Fruit fly (Drosophila melanogaster) whole organism, embryonic: Measurements from ENCODE around the gene Cad89D.

Source experiments
- Blimp-1 ChIP-seq: fragments of 200-800 bp; sonication (Bioruptor generic); optimal IDR thresholded peaks from 3 replicates; lab custom pipeline; 2018; ENCODE audit warnings: missing biosample characterization, missing genetic modification characterization, mild to moderate bottlenecking, moderate library complexity, missing genetic modification reagents
- Bteb2 ChIP-seq: fragments of 200-800 bp; sonication (Bioruptor generic); optimal IDR thresholded peaks from 2 replicates; lab custom pipeline; 2016; ENCODE audit warnings: missing biosample characterization, missing genetic modification characterization
- CG10267 ChIP-seq: fragments of 200-800 bp; sonication (Bioruptor generic); optimal IDR thresholded peaks from 2 replicates; lab custom pipeline; 2018; ENCODE audit warnings: missing biosample characterization, mild to moderate bottlenecking, missing genetic modification characterization, moderate library complexity
- CG10366 ChIP-seq: fragments of 200-800 bp; sonication (Bioruptor generic); IDR thresholded peaks from 2 replicates; pipeline ENCODE4 v1.3.6; 2022; ENCODE audit warnings: missing biosample characterization, missing genetic modification characterization
- CG11504 ChIP-seq: fragments of 200-800 bp; sonication (Bioruptor generic); optimal IDR thresholded peaks from 3 replicates; lab custom pipeline; 2019; ENCODE audit warnings: missing biosample characterization, mild to moderate bottlenecking, missing genetic modification characterization, moderate library complexity
- CG17385 ChIP-seq: fragments of 200-800 bp; sonication (Bioruptor generic); optimal IDR thresholded peaks from 3 replicates; lab custom pipeline; 2018; ENCODE audit warnings: missing biosample characterization, mild to moderate bottlenecking, missing genetic modification characterization
- CG2116 ChIP-seq: fragments of 200-800 bp; sonication (Bioruptor generic); optimal IDR thresholded peaks from 3 replicates; lab custom pipeline; 2018; ENCODE audit warnings: missing biosample characterization, mild to moderate bottlenecking, missing genetic modification characterization
- CG2712 ChIP-seq: fragments of 200-800 bp; optimal IDR thresholded peaks from 3 replicates; lab custom pipeline; 2019; ENCODE audit warnings: missing biosample characterization, mild to moderate bottlenecking, missing genetic modification characterization, moderate library complexity
- CG32767 ChIP-seq: fragments of 200-800 bp; sonication (Bioruptor generic); IDR thresholded peaks from 2 replicates; pipeline ENCODE4 v1.3.6; 2022; ENCODE audit warnings: missing biosample characterization, missing genetic modification characterization
- CG3407 ChIP-seq: fragments of 200-800 bp; sonication (Bioruptor generic); optimal IDR thresholded peaks from 2 replicates; lab custom pipeline; 2018; ENCODE audit warnings: missing biosample characterization, mild to moderate bottlenecking, missing genetic modification characterization
- CG34376 ChIP-seq: fragments of 200-800 bp; sonication (Bioruptor generic); optimal IDR thresholded peaks from 2 replicates; lab custom pipeline; 2018; ENCODE audit warnings: missing biosample characterization, mild to moderate bottlenecking, missing genetic modification characterization
- CG4730 ChIP-seq: fragments of 200-800 bp; sonication (Bioruptor generic); IDR thresholded peaks from 2 replicates; pipeline ENCODE4 v1.3.6; 2022; ENCODE audit warnings: missing biosample characterization, missing genetic modification characterization
- CG6813 ChIP-seq: fragments of 200-800 bp; sonication (Bioruptor generic); optimal IDR thresholded peaks from 2 replicates; lab custom pipeline; 2017; ENCODE audit warnings: missing biosample characterization, missing genetic modification characterization, mild to moderate bottlenecking, moderate library complexity, missing genetic modification reagents
- CG7987 ChIP-seq: fragments of 200-800 bp; sonication (Bioruptor generic); optimal IDR thresholded peaks from 2 replicates; lab custom pipeline; 2018; ENCODE audit warnings: missing biosample characterization, mild to moderate bottlenecking, missing genetic modification characterization, moderate library complexity
- CG8478 ChIP-seq: fragments of >200 bp; optimal IDR thresholded peaks from 2 replicates; lab custom pipeline; 2018
- CG8924 ChIP-seq: fragments of 200-800 bp; optimal IDR thresholded peaks from 3 replicates; lab custom pipeline; 2019; ENCODE audit warnings: missing biosample characterization, mild to moderate bottlenecking, missing genetic modification characterization, moderate library complexity
- CG9609 ChIP-seq: fragments of 200-800 bp; sonication (Bioruptor generic); optimal IDR thresholded peaks from 3 replicates; lab custom pipeline; 2016; ENCODE audit warnings: missing biosample characterization, missing genetic modification characterization
- D19B ChIP-seq: fragments of 200-800 bp; sonication (Bioruptor generic); optimal IDR thresholded peaks from 2 replicates; lab custom pipeline; 2017; ENCODE audit warnings: missing biosample characterization, mild to moderate bottlenecking, missing genetic modification characterization
- Dek ChIP-seq: fragments of 200-800 bp; sonication (Bioruptor generic); optimal IDR thresholded peaks from 3 replicates; lab custom pipeline; 2019; ENCODE audit warnings: missing biosample characterization, mild to moderate bottlenecking, missing genetic modification characterization, moderate library complexity
- Max ChIP-seq: fragments of 200-800 bp; sonication (Bioruptor generic); optimal IDR thresholded peaks from 2 replicates; lab custom pipeline; 2016; ENCODE audit warnings: missing biosample characterization, mild to moderate bottlenecking, missing genetic modification characterization
- Med ChIP-seq: fragments of 200-800 bp; sonication (Bioruptor generic); peaks from one replicate; lab custom pipeline; 2016; ENCODE audit warnings: missing biosample characterization, missing genetic modification characterization, mild to moderate bottlenecking, inconsistent platforms, moderate library complexity
- NfI ChIP-seq: fragments of 200-800 bp; sonication (Bioruptor generic); optimal IDR thresholded peaks from 3 replicates; lab custom pipeline; 2018; ENCODE audit warnings: missing biosample characterization, mild to moderate bottlenecking, missing genetic modification characterization, moderate library complexity
- PHDP ChIP-seq: fragments of 200-800 bp; sonication (Bioruptor generic); optimal IDR thresholded peaks from 3 replicates; lab custom pipeline; 2018; ENCODE audit warnings: missing biosample characterization, mild to moderate bottlenecking, missing genetic modification characterization, moderate library complexity
- Scr ChIP-seq: fragments of 200-800 bp; sonication (Bioruptor generic); IDR thresholded peaks from 2 replicates; pipeline ENCODE4 v1.3.6; 2022; ENCODE audit warnings: missing biosample characterization, missing genetic modification characterization; ENCODE audit not compliant: partially characterized antibody
- Sox102F ChIP-seq: fragments of 200-800 bp; sonication (Bioruptor generic); optimal IDR thresholded peaks from 2 replicates; lab custom pipeline; 2018; ENCODE audit warnings: missing biosample characterization, mild to moderate bottlenecking, missing genetic modification characterization, moderate library complexity
- Sry-β ChIP-seq: fragments of 200-800 bp; sonication (Bioruptor generic); optimal IDR thresholded peaks from 2 replicates; lab custom pipeline; 2018; ENCODE audit warnings: missing biosample characterization, mild to moderate bottlenecking, missing genetic modification characterization, moderate library complexity
- YL-1 ChIP-seq: fragments of 200-800 bp; sonication (Bioruptor generic); optimal IDR thresholded peaks from 3 replicates; lab custom pipeline; 2017; ENCODE audit warnings: missing biosample characterization, mild to moderate bottlenecking, missing genetic modification characterization
- ato ChIP-seq: fragments of 200-800 bp; sonication (Bioruptor generic); IDR thresholded peaks from 2 replicates; pipeline ENCODE4 v1.3.6; 2022; ENCODE audit warnings: missing biosample characterization, missing genetic modification characterization; ENCODE audit not compliant: partially characterized antibody
- bsh ChIP-seq, 2 experiments: fragments of 200-800 bp; sonication (Bioruptor generic); optimal IDR thresholded peaks; 2 replicates each; lab custom pipeline; 2017 to 2018; ENCODE audit warnings: mild to moderate bottlenecking in 2 of 2, missing biosample characterization in 2 of 2, missing genetic modification characterization in 2 of 2, moderate library complexity in 1 of 2
- chif ChIP-seq, 2 experiments: fragments of 200-800 bp; sonication (Bioruptor generic); optimal IDR thresholded peaks; 3 replicates each; lab custom pipeline; 2016; ENCODE audit warnings: missing biosample characterization in 2 of 2, missing genetic modification characterization in 2 of 2
- ci ChIP-seq: fragments of 200-800 bp; sonication (Bioruptor generic); IDR thresholded peaks from 3 replicates; pipeline ENCODE4 v1.3.6; 2022; ENCODE audit warnings: missing biosample characterization, missing genetic modification characterization
- dmrt99B ChIP-seq: fragments of 200-800 bp; sonication (Bioruptor generic); optimal IDR thresholded peaks from 2 replicates; lab custom pipeline; 2018; ENCODE audit warnings: missing biosample characterization, mild to moderate bottlenecking, missing genetic modification characterization, moderate library complexity
- ewg ChIP-seq: fragments of 200-800 bp; sonication (Bioruptor generic); optimal IDR thresholded peaks from 3 replicates; lab custom pipeline; 2017; ENCODE audit warnings: mild to moderate bottlenecking, missing biosample characterization, missing genetic modification reagents, missing genetic modification characterization
- gsb-n ChIP-seq: fragments of 200-800 bp; sonication (Bioruptor generic); optimal IDR thresholded peaks from 3 replicates; lab custom pipeline; 2018; ENCODE audit warnings: missing biosample characterization, mild to moderate bottlenecking, missing genetic modification characterization
- her ChIP-seq: fragments of 200-800 bp; sonication (Bioruptor generic); optimal IDR thresholded peaks from 2 replicates; lab custom pipeline; 2016; ENCODE audit warnings: missing biosample characterization, missing genetic modification characterization
- ind ChIP-seq: fragments of 200-800 bp; sonication (Bioruptor generic); optimal IDR thresholded peaks from 3 replicates; lab custom pipeline; 2016; ENCODE audit warnings: missing biosample characterization, missing genetic modification characterization
- insv ChIP-seq, 2 experiments: fragments of 200-800 bp; sonication (Bioruptor generic); optimal IDR thresholded peaks; 3 replicates each; lab custom pipeline; 2016 to 2018; ENCODE audit warnings: missing biosample characterization in 2 of 2, missing genetic modification characterization in 2 of 2
- inv ChIP-seq: fragments of 200-800 bp; sonication (Bioruptor generic); IDR thresholded peaks from 2 replicates; pipeline ENCODE4 v1.3.6; 2022; ENCODE audit warnings: missing biosample characterization, missing genetic modification characterization; ENCODE audit not compliant: partially characterized antibody
- jing ChIP-seq: fragments of 200-800 bp; sonication (Bioruptor generic); optimal IDR thresholded peaks from 2 replicates; lab custom pipeline; 2018; ENCODE audit warnings: missing biosample characterization, mild to moderate bottlenecking, missing genetic modification characterization
- onecut ChIP-seq: fragments of 200-800 bp; sonication (Bioruptor generic); IDR thresholded peaks from 2 replicates; pipeline ENCODE4 v1.3.6; 2022; ENCODE audit warnings: missing biosample characterization, missing genetic modification characterization
- pum ChIP-seq: fragments of 200-800 bp; sonication (Bioruptor generic); optimal IDR thresholded peaks from 2 replicates; lab custom pipeline; 2016; ENCODE audit warnings: missing biosample characterization, missing genetic modification characterization
- sens ChIP-seq: fragments of 200-800 bp; sonication (Bioruptor generic); peaks from one replicate; lab custom pipeline; 2016; ENCODE audit warnings: missing biosample characterization, missing genetic modification characterization
- sqz ChIP-seq: fragments of 200-800 bp; sonication (Bioruptor generic); optimal IDR thresholded peaks from 3 replicates; lab custom pipeline; 2018; ENCODE audit warnings: missing biosample characterization, mild to moderate bottlenecking, missing genetic modification characterization
- stc ChIP-seq: fragments of 200-800 bp; sonication (Bioruptor generic); IDR thresholded peaks from 2 replicates; pipeline ENCODE4 v1.3.6; 2022; ENCODE audit warnings: missing biosample characterization, missing genetic modification characterization
- sug ChIP-seq: fragments of 200-800 bp; optimal IDR thresholded peaks from 2 replicates; lab custom pipeline; 2019; ENCODE audit warnings: missing biosample characterization, mild to moderate bottlenecking, missing genetic modification characterization, moderate library complexity
- ttk ChIP-seq: fragments of 200-800 bp; sonication (Bioruptor generic); IDR thresholded peaks from 2 replicates; pipeline ENCODE4 v2.1.2; 2022; ENCODE audit warnings: missing biosample characterization, missing genetic modification characterization
- vfl ChIP-seq: fragments of 200-800 bp; sonication (Bioruptor generic); optimal IDR thresholded peaks from 2 replicates; lab custom pipeline; 2016; ENCODE audit warnings: missing biosample characterization, missing genetic modification characterization

Cad89D gene

dm6 chr3R:16496209-16496608, 987 bp upstream of the Cad89D start (continued):
- TF ChIP-seq CG10366 (GFP tag; lab: Robert Waterston, UW) (0 out of 2 replicates have a peak, but pooled peaks have one; percentile 12), CG17385 (GFP tag; lab: Kevin White, UChicago) (peak; percentile 58), inv (GFP tag; lab: Robert Waterston, UW) (no peak), YL-1 (no peak), onecut (GFP tag; lab: Robert Waterston, UW) (0 out of 2 replicates have a peak, but pooled peaks have one; percentile 21), CG6813 (GFP tag; lab: Kevin White, UChicago) (peak; percentile 2), ind (peak; percentile 13), NfI (GFP tag; lab: Kevin White, UChicago) (peak; percentile 26), pum (GFP tag; lab: Kevin White, UChicago) (peak; percentile 40), Dek (tag; lab: Kevin White, UChicago) (peak; percentile 5), CG34376 (no peak), jing (GFP tag; lab: Kevin White, UChicago) (peak; percentile 55), CG10267 (peak; percentile 47), dmrt99B (tag; lab: Kevin White, UChicago) (peak; percentile 84), D19B (GFP tag; lab: Kevin White, UChicago) (no peak), Sox102F (GFP tag; lab: Kevin White, UChicago) (peak; percentile 79), CG8924 (tag; lab: Kevin White, UChicago) (peak; percentile 58), insv (GFP tag; optimal IDR thresholded peaks at IDR 0.05; lab: Kevin White, UChicago) (no peak), sens (peak; percentile 88), Sry-β (GFP tag; lab: Kevin White, UChicago) (no peak), CG4730 (0 out of 2 replicates have a peak, but pooled peaks have one; percentile 28), ci (GFP tag; lab: Robert Waterston, UW) (0 out of 3 replicates have a peak, but pooled peaks have one; percentile 39), CG3407 (peak; percentile 56), ttk (peak; percentile 68), Bteb2 (GFP tag; lab: Kevin White, UChicago) (no peak), chif (GFP tag; optimal IDR thresholded peaks at IDR 0.05; lab: Kevin White, UChicago) (peak; percentile 10 to 54), stc (0 out of 2 replicates have a peak, but pooled peaks have one; percentile 31), CG32767 (GFP tag; lab: Robert Waterston, UW) (0 out of 2 replicates have a peak, but pooled peaks have one; percentile 16), bsh (GFP tag; optimal IDR thresholded peaks at IDR 0.05; lab: Kevin White, UChicago) (peak; percentile 67 to 74)

dm6 chr3R:16485487-16486233, 9.6 kb downstream of the Cad89D start:
- TF ChIP-seq Med (GFP tag; lab: Kevin White, UChicago) (peak; percentile 59), gsb-n (tag; lab: Kevin White, UChicago) (no peak), Blimp-1 (GFP tag; lab: Kevin White, UChicago) (no peak), CG7987 (GFP tag; lab: Kevin White, UChicago) (no peak), CG8478 (peak; percentile 66), Max (GFP tag; lab: Kevin White, UChicago) (no peak)

dm6 chr3R:16483877-16484417, 11.3 kb downstream of the Cad89D start, which contains the start of gene Der-2:
Der-2 (minus strand) TSS chr3R:16484223.
- no peak for TF ChIP-seq CG9609 (GFP tag; lab: Kevin White, UChicago)
- no peak for TF ChIP-seq her (GFP tag; lab: Kevin White, UChicago)
- peak; percentile 91 for TF ChIP-seq Scr (GFP tag; lab: Robert Waterston, UW)
- TF ChIP-seq sug (tag; lab: Kevin White, UChicago), result no peak
- TF ChIP-seq CG2116 (GFP tag; lab: Kevin White, UChicago), result peak; percentile 8
- no peak for TF ChIP-seq vfl (GFP tag; lab: Kevin White, UChicago)
- no peak for TF ChIP-seq PHDP (tag; lab: Kevin White, UChicago)
- TF ChIP-seq Dek (tag; lab: Kevin White, UChicago), result no peak
- TF ChIP-seq CG11504, result no peak
- no peak for TF ChIP-seq ewg
- TF ChIP-seq ato (GFP tag; lab: Robert Waterston, UW), result peak; percentile 79
- TF ChIP-seq sqz, result no peak
- no peak for TF ChIP-seq CG2712
- peak; percentile 66 for TF ChIP-seq Med (GFP tag; lab: Kevin White, UChicago)
